Fruit fly (Drosophila melanogaster): Measurements from ENCODE around the gene PH4alphaPV.

DNA sequence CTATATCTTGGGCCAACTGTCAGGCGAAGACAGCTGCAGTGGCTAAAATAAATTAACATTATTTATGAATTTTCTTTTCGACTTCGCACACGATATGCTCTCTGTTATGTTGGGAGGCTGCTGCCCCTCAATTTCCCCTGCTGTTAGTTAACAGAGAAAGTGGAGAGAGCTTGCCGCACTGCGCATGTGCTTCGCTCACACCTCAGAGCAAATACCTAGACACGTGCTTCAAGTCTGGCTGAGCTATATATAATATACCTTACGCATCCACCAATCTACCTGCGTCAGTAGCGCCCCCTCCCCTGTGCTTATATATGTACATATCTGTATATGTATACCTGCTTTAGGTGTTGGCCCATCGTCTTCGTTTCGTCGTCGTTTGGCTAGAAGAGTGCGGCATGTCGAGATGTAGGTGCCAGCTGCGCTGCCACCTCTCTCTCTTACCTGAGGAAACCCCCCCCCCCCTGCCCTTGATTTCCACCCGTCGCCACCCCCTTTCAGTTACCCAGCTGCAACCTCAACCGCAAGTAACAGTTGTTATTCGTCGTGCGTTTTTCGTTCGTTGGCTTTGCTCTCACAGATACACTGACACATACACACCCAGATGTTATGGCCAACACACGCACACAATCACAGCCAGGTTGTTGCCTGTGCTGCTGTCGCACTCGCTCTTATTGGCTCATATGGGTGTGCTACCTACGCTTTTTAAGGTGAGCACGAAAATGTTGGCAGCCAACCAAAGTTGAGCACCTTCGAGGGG, 32.1 kb downstream of the PH4alphaPV start:
- TF ChIP-seq CG8478 (optimal IDR thresholded peaks at IDR 0.05) (no peak), CTCF (optimal IDR thresholded peaks at IDR 0.05) (no peak)

Data from S2 (cell line).